2 worm cellular contexts compared by ENCODE assay signal in genomic region chrX:2626153-2626552, ce11.
TF ChIP-seq lines count a peak whose summit lies in the region.

No protein-coding gene starts in this region.

TF ChIP-seq in whole organism, L3 larva, 47 proteins besides CTCF, POLR2A, EP300 and RAD21:
- TF ChIP-seq zag-1 (tag; optimal IDR thresholded peaks at IDR 0.05; lab: Kevin White, UChicago) (no peak), snpc-4 (tag; optimal IDR thresholded peaks at IDR 0.05; lab: Kevin White, UChicago) (peak; percentile 9)
TF ChIP-seq in whole organism, L3 larva: peak in this region for 1.

TF ChIP-seq in whole organism, young adult, 124 proteins besides CTCF, POLR2A, EP300 and RAD21:
- TF ChIP-seq hmg-1.2 (GFP tag; IDR thresholded peaks at IDR 0.05; lab: Robert Waterston, UW) (peak; percentile 38; the same call in 1 of the 2 replicates), akir-1 (GFP tag; optimal IDR thresholded peaks at IDR 0.05; lab: Kevin White, UChicago) (no peak), snpc-4 (GFP tag; optimal IDR thresholded peaks at IDR 0.05; lab: Kevin White, UChicago) (no peak), snpc-4 (tag; optimal IDR thresholded peaks at IDR 0.05; lab: Kevin White, UChicago) (peak in 3 of 4 experiments; percentile 9 to 83 (median 64))

Comparison
In these comparisons a context has a peak if more than half of its experiments do, and no peak if none do; other contexts are left out.
1. Of the 6 proteins assayed by ChIP-seq in both whole organism, young adult and whole organism, L3 larva: peak only in whole organism, young adult: none; only in whole organism, L3 larva: none; in both: snpc-4; in neither: 5.